Fruit fly (Drosophila melanogaster) whole organism, embryonic: ENCODE data around the gene Atg6.

ENCODE experiments used
- Asciz ChIP-seq: fragments of 200-800 bp; sonication (Bioruptor generic); optimal IDR thresholded peaks from 2 replicates; lab custom pipeline; 2017; ENCODE audit warnings: missing biosample characterization, mild to moderate bottlenecking, missing genetic modification characterization, missing genetic modification reagents
- Awh ChIP-seq: fragments of 200-800 bp; sonication (Bioruptor generic); IDR thresholded peaks from 2 replicates; pipeline ENCODE4, ENCODE4 v1.3.6; 2022; ENCODE audit warnings: missing biosample characterization, missing genetic modification characterization
- CG10565 ChIP-seq: fragments of 200-800 bp; sonication (Bioruptor generic); optimal IDR thresholded peaks from 3 replicates; lab custom pipeline; 2016; ENCODE audit warnings: missing biosample characterization, mild to moderate bottlenecking, missing genetic modification characterization
- CG10654 ChIP-seq: fragments of 200-800 bp; sonication (Bioruptor generic); optimal IDR thresholded peaks from 2 replicates; lab custom pipeline; 2016; ENCODE audit warnings: missing biosample characterization, missing genetic modification characterization
- CG11247 ChIP-seq: fragments of 200-800 bp; sonication (Bioruptor generic); IDR thresholded peaks from 2 replicates; pipeline ENCODE4 v1.3.6; 2022; ENCODE audit warnings: missing biosample characterization, missing genetic modification characterization
- CG12236 ChIP-seq: fragments of 200-800 bp; sonication (Bioruptor generic); optimal IDR thresholded peaks from 2 replicates; lab custom pipeline; 2016; ENCODE audit warnings: missing biosample characterization, missing genetic modification characterization
- CG13287 ChIP-seq: fragments of 200-800 bp; sonication (Bioruptor generic); IDR thresholded peaks from 2 replicates; pipeline ENCODE4 v1.3.6; 2022; ENCODE audit warnings: missing biosample characterization, missing genetic modification characterization; ENCODE audit not compliant: partially characterized antibody
- CG14667 ChIP-seq: fragments of 200-800 bp; sonication (Bioruptor generic); IDR thresholded peaks from 2 replicates; pipeline ENCODE4 v1.3.6; 2022; ENCODE audit warnings: missing biosample characterization, missing genetic modification characterization
- CG17328 ChIP-seq: fragments of 200-800 bp; sonication (Bioruptor generic); IDR thresholded peaks from 2 replicates; pipeline ENCODE4 v1.3.6; 2022; ENCODE audit warnings: missing biosample characterization, missing genetic modification characterization
- CG17361 ChIP-seq: fragments of 200-800 bp; sonication (Bioruptor generic); IDR thresholded peaks from 3 replicates; pipeline ENCODE4 v1.3.6; 2022; ENCODE audit warnings: missing biosample characterization, missing genetic modification characterization
- CG18619 ChIP-seq: fragments of 200-800 bp; sonication (Bioruptor generic); optimal IDR thresholded peaks from 3 replicates; lab custom pipeline; 2017; ENCODE audit warnings: missing biosample characterization, mild to moderate bottlenecking, missing genetic modification characterization
- CG18764 ChIP-seq: fragments of 200-800 bp; sonication (Bioruptor generic); optimal IDR thresholded peaks from 3 replicates; lab custom pipeline; 2016; ENCODE audit warnings: missing biosample characterization, missing genetic modification characterization
- CG2116 ChIP-seq: fragments of 200-800 bp; sonication (Bioruptor generic); optimal IDR thresholded peaks from 3 replicates; lab custom pipeline; 2018; ENCODE audit warnings: missing biosample characterization, mild to moderate bottlenecking, missing genetic modification characterization
- CG2199 ChIP-seq: fragments of 200-800 bp; sonication (Bioruptor generic); IDR thresholded peaks from 3 replicates; pipeline ENCODE4 v1.3.6; 2022; ENCODE audit warnings: missing biosample characterization, missing genetic modification characterization
- CG2202 ChIP-seq: fragments of 200-800 bp; sonication (Bioruptor generic); optimal IDR thresholded peaks from 2 replicates; lab custom pipeline; 2018; ENCODE audit warnings: missing biosample characterization, mild to moderate bottlenecking, missing genetic modification characterization
- CG31441 ChIP-seq: fragments of 200-800 bp; sonication (Bioruptor generic); IDR thresholded peaks from 2 replicates; pipeline ENCODE4 v1.3.6; 2022; ENCODE audit warnings: missing biosample characterization, missing genetic modification characterization
- CG3163 ChIP-seq: fragments of 200-800 bp; sonication (Bioruptor generic); optimal IDR thresholded peaks from 3 replicates; lab custom pipeline; 2016; ENCODE audit warnings: missing biosample characterization, missing genetic modification characterization
- CG4404 ChIP-seq: fragments of 200-800 bp; sonication (Bioruptor generic); IDR thresholded peaks from 2 replicates; pipeline ENCODE4 v1.3.6; 2022; ENCODE audit warnings: missing biosample characterization, missing genetic modification characterization
- CG4730 ChIP-seq: fragments of 200-800 bp; sonication (Bioruptor generic); IDR thresholded peaks from 2 replicates; pipeline ENCODE4 v1.3.6; 2022; ENCODE audit warnings: missing biosample characterization, missing genetic modification characterization
- CG6791 ChIP-seq: fragments of 200-800 bp; sonication (Bioruptor generic); IDR thresholded peaks from 3 replicates; pipeline ENCODE4 v1.3.6; 2022; ENCODE audit warnings: missing biosample characterization, missing genetic modification characterization; ENCODE audit not compliant: partially characterized antibody
- CG7839 ChIP-seq: fragments of 200-800 bp; sonication (Bioruptor generic); optimal IDR thresholded peaks from 3 replicates; lab custom pipeline; 2018; ENCODE audit warnings: missing biosample characterization, mild to moderate bottlenecking, missing genetic modification characterization, moderate library complexity
- CG7928 ChIP-seq: fragments of 200-800 bp; sonication (Bioruptor generic); optimal IDR thresholded peaks from 2 replicates; lab custom pipeline; 2017; ENCODE audit warnings: missing biosample characterization, mild to moderate bottlenecking, missing genetic modification characterization
- CG8089 ChIP-seq: fragments of 200-800 bp; sonication (Bioruptor generic); optimal IDR thresholded peaks from 3 replicates; lab custom pipeline; 2016; ENCODE audit warnings: missing biosample characterization, missing genetic modification characterization
- CG8281 ChIP-seq: fragments of 200-800 bp; sonication (Bioruptor generic); optimal IDR thresholded peaks from 2 replicates; lab custom pipeline; 2018; ENCODE audit warnings: missing biosample characterization, mild to moderate bottlenecking, missing genetic modification characterization, moderate library complexity
- Dll ChIP-seq: fragments of 200-800 bp; sonication (Bioruptor generic); IDR thresholded peaks from 4 replicates; pipeline ENCODE4 v1.3.6; 2022; ENCODE audit warnings: missing biosample characterization, missing genetic modification characterization; ENCODE audit not compliant: partially characterized antibody
- Fer1 ChIP-seq: fragments of 200-800 bp; sonication (Bioruptor generic); optimal IDR thresholded peaks from 2 replicates; lab custom pipeline; 2017; ENCODE audit warnings: missing biosample characterization, mild to moderate bottlenecking, missing genetic modification characterization
- MTF-1 ChIP-seq: fragments of 200-800 bp; sonication (Bioruptor generic); optimal IDR thresholded peaks from 2 replicates; lab custom pipeline; 2018; ENCODE audit warnings: missing biosample characterization, mild to moderate bottlenecking, missing genetic modification characterization, borderline replicate concordance
- Scr ChIP-seq: fragments of 200-800 bp; sonication (Bioruptor generic); IDR thresholded peaks from 2 replicates; pipeline ENCODE4 v1.3.6; 2022; ENCODE audit warnings: missing biosample characterization, missing genetic modification characterization; ENCODE audit not compliant: partially characterized antibody
- ac ChIP-seq: fragments of 200-800 bp; sonication (Bioruptor generic); optimal IDR thresholded peaks from 3 replicates; lab custom pipeline; 2017; ENCODE audit warnings: missing biosample characterization, mild to moderate bottlenecking, missing genetic modification characterization
- chm ChIP-seq: fragments of 200-800 bp; sonication (Bioruptor generic); IDR thresholded peaks from 2 replicates; pipeline ENCODE4 v1.3.6; 2022; ENCODE audit warnings: missing biosample characterization, missing genetic modification characterization
- crol ChIP-seq: fragments of 200-800 bp; sonication (Bioruptor generic); IDR thresholded peaks from 2 replicates; pipeline ENCODE4 v1.3.6; 2022; ENCODE audit warnings: missing biosample characterization, missing genetic modification characterization
- dm ChIP-seq: fragments of 200-800 bp; sonication (Bioruptor generic); optimal IDR thresholded peaks from 3 replicates; lab custom pipeline; 2016; ENCODE audit warnings: missing biosample characterization, missing genetic modification characterization
- dmrt11E ChIP-seq: fragments of 200-800 bp; sonication (Bioruptor generic); optimal IDR thresholded peaks from 3 replicates; lab custom pipeline; 2018; ENCODE audit warnings: missing biosample characterization, mild to moderate bottlenecking, missing genetic modification characterization, moderate library complexity
- dmrt99B ChIP-seq: fragments of 200-800 bp; sonication (Bioruptor generic); optimal IDR thresholded peaks from 2 replicates; lab custom pipeline; 2018; ENCODE audit warnings: missing biosample characterization, mild to moderate bottlenecking, missing genetic modification characterization, moderate library complexity
- ems ChIP-seq: fragments of 200-800 bp; sonication (Bioruptor generic); optimal IDR thresholded peaks from 3 replicates; lab custom pipeline; 2016; ENCODE audit warnings: missing biosample characterization, missing genetic modification characterization
- fu2 ChIP-seq: fragments of 200-800 bp; sonication (Bioruptor generic); optimal IDR thresholded peaks from 2 replicates; lab custom pipeline; 2016; ENCODE audit warnings: missing biosample characterization, missing genetic modification characterization
- gsb ChIP-seq: fragments of 200-800 bp; sonication (Bioruptor generic); IDR thresholded peaks from 2 replicates; pipeline ENCODE4 v1.3.6; 2022; ENCODE audit warnings: missing biosample characterization, missing genetic modification characterization
- hkb ChIP-seq, 2 experiments: fragments of 200-800 bp in 1 of 2; fragments of >200 bp in 1 of 2; sonication (Bioruptor generic) in 1 of 2; IDR thresholded peaks in 1 of 2; optimal IDR thresholded peaks in 1 of 2; 2 replicates each; pipeline versions ENCODE4 v1.3.6 to Lab custom; 2017 to 2022; ENCODE audit warnings: missing biosample characterization in 1 of 2, missing genetic modification characterization in 1 of 2
- jumu ChIP-seq: fragments of 200-800 bp; sonication (Bioruptor generic); optimal IDR thresholded peaks from 3 replicates; lab custom pipeline; 2016; ENCODE audit warnings: missing biosample characterization, missing genetic modification characterization
- mirr ChIP-seq: fragments of 200-800 bp; sonication (Bioruptor generic); optimal IDR thresholded peaks from 3 replicates; lab custom pipeline; 2018; ENCODE audit warnings: missing biosample characterization, mild to moderate bottlenecking, missing genetic modification characterization
- mld ChIP-seq: fragments of 200-800 bp; sonication (Bioruptor generic); IDR thresholded peaks from 3 replicates; pipeline ENCODE4 v1.3.6; 2022; ENCODE audit warnings: missing biosample characterization, missing genetic modification characterization; ENCODE audit not compliant: partially characterized antibody
- nmo ChIP-seq: fragments of 200-800 bp; sonication (Bioruptor generic); optimal IDR thresholded peaks from 2 replicates; lab custom pipeline; 2018; ENCODE audit warnings: missing biosample characterization, mild to moderate bottlenecking, missing genetic modification characterization, moderate library complexity
- prd ChIP-seq, 3 experiments: fragments of >200 bp in 2 of 3; fragments of 200-800 bp in 1 of 3; sonication (Bioruptor generic) in 1 of 3; optimal IDR thresholded peaks in 2 of 3; IDR thresholded peaks in 1 of 3; 2 replicates in 2 of 3; 3 replicates in 1 of 3; pipeline versions ENCODE4 v1.3.6 to Lab custom; 2017 to 2022; ENCODE audit warnings: missing biosample characterization in 1 of 3, missing genetic modification characterization in 1 of 3
- rib ChIP-seq: fragments of 200-800 bp; sonication (Bioruptor generic); IDR thresholded peaks from 2 replicates; pipeline ENCODE4 v1.3.6; 2022; ENCODE audit warnings: missing biosample characterization, missing genetic modification characterization
- sna ChIP-seq: fragments of 200-800 bp; sonication (Bioruptor generic); IDR thresholded peaks from 2 replicates; pipeline ENCODE4 v1.3.6; 2022; ENCODE audit warnings: missing biosample characterization, missing genetic modification characterization; ENCODE audit not compliant: partially characterized antibody
- toy ChIP-seq: fragments of 200-800 bp; sonication (Bioruptor generic); IDR thresholded peaks from 2 replicates; pipeline ENCODE4 v1.3.6; 2022; ENCODE audit warnings: missing biosample characterization, missing genetic modification characterization
- ttk ChIP-seq: fragments of 200-800 bp; sonication (Bioruptor generic); IDR thresholded peaks from 2 replicates; pipeline ENCODE4 v2.1.2; 2022; ENCODE audit warnings: missing biosample characterization, missing genetic modification characterization
- tx ChIP-seq: fragments of 200-800 bp; sonication (Bioruptor generic); optimal IDR thresholded peaks from 2 replicates; lab custom pipeline; 2016; ENCODE audit warnings: missing biosample characterization, missing genetic modification characterization
- unpg ChIP-seq: fragments of 200-800 bp; sonication (Bioruptor generic); optimal IDR thresholded peaks from 3 replicates; lab custom pipeline; 2018; ENCODE audit warnings: missing biosample characterization, mild to moderate bottlenecking, missing genetic modification characterization, moderate library complexity
- zen2 ChIP-seq: fragments of 200-800 bp; sonication (Bioruptor generic); IDR thresholded peaks from 3 replicates; pipeline ENCODE4 v1.3.6; 2022; ENCODE audit warnings: missing biosample characterization, missing genetic modification characterization; ENCODE audit not compliant: partially characterized antibody

Atg6 gene

DNA sequence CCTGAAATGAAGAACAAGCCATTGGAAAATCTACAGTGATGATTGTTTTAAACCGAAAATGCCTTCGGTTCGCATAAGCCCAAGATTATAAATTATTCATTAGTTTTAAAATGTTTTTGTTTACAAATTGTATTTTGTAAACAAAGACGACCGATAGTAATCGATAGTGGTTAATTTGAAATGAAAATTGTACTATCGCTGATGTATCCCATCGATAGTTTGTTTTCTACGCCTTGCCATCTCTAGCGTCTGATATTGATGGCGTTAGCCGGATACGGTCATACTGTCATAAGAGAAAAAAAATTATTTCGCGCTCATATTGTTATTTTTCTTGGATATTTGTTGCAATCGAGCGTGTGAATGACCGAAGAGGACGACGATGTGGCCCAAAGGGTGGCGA, 7.5 kb upstream of the Atg6 start, which contains the start of gene SMC1 (continued):
- TF ChIP-seq gsb (no peak), CG13287 (GFP tag; lab: Robert Waterston, UW) (peak; percentile 100), ems (GFP tag; lab: Kevin White, UChicago) (peak; percentile 23), CG8089 (GFP tag; lab: Kevin White, UChicago) (no peak), zen2 (GFP tag; lab: Robert Waterston, UW) (peak; percentile 99), Awh (GFP tag; lab: Robert Waterston, UW) (0 out of 2 replicates have a peak, but pooled peaks have one; percentile 23), CG11247 (GFP tag; lab: Robert Waterston, UW) (no peak), CG31441 (GFP tag; lab: Robert Waterston, UW) (no peak), dm (GFP tag; lab: Kevin White, UChicago) (peak; percentile 41), jumu (GFP tag; lab: Kevin White, UChicago) (peak; percentile 64), Fer1 (GFP tag; lab: Kevin White, UChicago) (peak; percentile 51), CG4404 (no peak), CG10565 (no peak), CG3163 (peak; percentile 43), CG6791 (peak; percentile 100), hkb (optimal IDR thresholded peaks at IDR 0.05; lab: Kevin White, UChicago) (no peak), hkb (GFP tag; IDR thresholded peaks at IDR 0.05; lab: Robert Waterston, UW) (no peak), sna (GFP tag; lab: Robert Waterston, UW) (peak; percentile 99), mld (GFP tag; lab: Robert Waterston, UW) (peak; percentile 99), CG7928 (GFP tag; lab: Kevin White, UChicago) (no peak), CG4730 (GFP tag; lab: Robert Waterston, UW) (no peak), ac (no peak), rib (GFP tag; lab: Robert Waterston, UW) (no peak), Asciz (GFP tag; lab: Kevin White, UChicago) (no peak), toy (GFP tag; lab: Robert Waterston, UW) (no peak), CG2202 (tag; lab: Kevin White, UChicago) (no peak), dmrt99B (tag; lab: Kevin White, UChicago) (no peak), CG18619 (no peak), nmo (GFP tag; lab: Kevin White, UChicago) (no peak), mirr (GFP tag; lab: Kevin White, UChicago) (no peak), chm (GFP tag; lab: Robert Waterston, UW) (no peak), crol (GFP tag; lab: Robert Waterston, UW) (no peak), CG10654 (GFP tag; lab: Kevin White, UChicago) (no peak), CG2199 (GFP tag; lab: Robert Waterston, UW) (peak; percentile 41; the same call in 1 of the 3 replicates), CG18764 (GFP tag; lab: Kevin White, UChicago) (no peak), prd (optimal IDR thresholded peaks at IDR 0.05; lab: Kevin White, UChicago) (no peak), prd (GFP tag; IDR thresholded peaks at IDR 0.05; lab: Robert Waterston, UW) (no peak), CG14667 (GFP tag; lab: Robert Waterston, UW) (no peak), CG2116 (peak; percentile 79), CG7839 (tag; lab: Kevin White, UChicago) (no peak), Scr (GFP tag; lab: Robert Waterston, UW) (peak; percentile 99), ttk (GFP tag; lab: Robert Waterston, UW) (no peak), dmrt11E (tag; lab: Kevin White, UChicago) (no peak), CG12236 (no peak), CG8281 (peak; percentile 50), CG17361 (GFP tag; lab: Robert Waterston, UW) (0 out of 3 replicates have a peak, but pooled peaks have one; percentile 19), tx (GFP tag; lab: Kevin White, UChicago) (peak; percentile 29), CG17328 (GFP tag; lab: Robert Waterston, UW) (0 out of 2 replicates have a peak, but pooled peaks have one; percentile 11), fu2 (GFP tag; lab: Kevin White, UChicago) (no peak), MTF-1 (GFP tag; lab: Kevin White, UChicago) (no peak), Dll (GFP tag; lab: Robert Waterston, UW) (peak; percentile 98), unpg (GFP tag; lab: Kevin White, UChicago) (no peak)
